Fruit fly (Drosophila melanogaster): ENCODE results near the gene Gs1.

dm6 chr2L:181020-181419 is 49.1 kb downstream of the Gs1 start:
- TF ChIP-seq eg (GFP tag; IDR thresholded peaks at IDR 0.05) (no peak), Eip75B (GFP tag; optimal IDR thresholded peaks at IDR 0.05) (no peak), Lpt (GFP tag; optimal IDR thresholded peaks at IDR 0.05) (no peak), CG8632 (GFP tag; optimal IDR thresholded peaks at IDR 0.05) (no peak), Blimp-1 (GFP tag; optimal IDR thresholded peaks at IDR 0.05) (no peak), Ets96B (tag; optimal IDR thresholded peaks at IDR 0.05) (no peak), Sox102F (GFP tag; optimal IDR thresholded peaks at IDR 0.05) (no peak), topi (GFP tag; optimal IDR thresholded peaks at IDR 0.05) (no peak), CG9139 (GFP tag; optimal IDR thresholded peaks at IDR 0.05) (no peak), CG7368 (GFP tag; optimal IDR thresholded peaks at IDR 0.05) (no peak), Eip93F (GFP tag; optimal IDR thresholded peaks at IDR 0.05) (no peak), spab (GFP tag; optimal IDR thresholded peaks at IDR 0.05) (no peak), Hr4 (GFP tag; optimal IDR thresholded peaks at IDR 0.05) (no peak), CG34406 (GFP tag; optimal IDR thresholded peaks at IDR 0.05) (no peak)
